Fruit fly (Drosophila melanogaster): Measurements from ENCODE around the gene CG33128.
A peak's percentile ranks its signal among the peaks of the same experiment; 100 is the strongest.

The CG33128 gene

DNA sequence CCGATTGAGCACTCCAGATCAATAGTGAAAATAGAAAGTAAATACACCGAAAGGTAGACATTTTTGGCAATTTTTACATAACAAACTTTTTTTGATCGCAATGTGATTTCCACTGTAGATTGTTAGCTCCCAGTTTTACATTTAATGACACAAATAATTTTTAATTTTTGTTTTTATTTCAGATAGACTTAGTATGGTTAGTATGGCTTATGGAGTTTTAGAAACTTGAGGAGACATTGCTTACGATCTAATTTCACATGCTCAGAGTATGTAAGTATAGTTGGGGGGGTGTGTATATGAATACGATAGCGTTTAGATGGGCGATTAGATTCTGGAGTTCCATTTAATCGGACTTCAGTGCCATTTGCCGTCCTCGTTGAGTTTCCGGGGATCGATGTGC lies 23.5 kb downstream of the CG33128 start, which contains the start of gene CG18132:
Gene CG18132, minus strand, starts transcription at position 101 of the 400 bp plus-strand sequence.
- TF ChIP-seq Meics (GFP tag; optimal IDR thresholded peaks at IDR 0.05) (no peak), CG2712 (tag; optimal IDR thresholded peaks at IDR 0.05) (no peak), CG1647 (GFP tag; optimal IDR thresholded peaks at IDR 0.05) (no peak), CG12071 (GFP tag; optimal IDR thresholded peaks at IDR 0.05) (no peak), ro (GFP tag; IDR thresholded peaks at IDR 0.05) (no peak), Hr78 (GFP tag; optimal IDR thresholded peaks at IDR 0.05) (no peak), CG11093 (GFP tag; IDR thresholded peaks at IDR 0.05) (no peak), lab (GFP tag; optimal IDR thresholded peaks at IDR 0.05) (no peak), pfk (GFP tag; optimal IDR thresholded peaks at IDR 0.05) (no peak), Ada2b (GFP tag; IDR thresholded peaks at IDR 0.05) (no peak), zfh2 (GFP tag; optimal IDR thresholded peaks at IDR 0.05) (no peak), gfzf (GFP tag; optimal IDR thresholded peaks at IDR 0.05) (no peak), CG6689 (GFP tag; IDR thresholded peaks at IDR 0.05) (no peak), CG16813 (GFP tag; IDR thresholded peaks at IDR 0.05; ENCODE audit: partially characterized antibody) (no peak), grau (tag; optimal IDR thresholded peaks at IDR 0.05) (no peak), bbx (GFP tag; IDR thresholded peaks at IDR 0.05; ENCODE audit: partially characterized antibody) (no peak), CG10654 (GFP tag; optimal IDR thresholded peaks at IDR 0.05) (no peak), ftz-f1 (GFP tag; optimal IDR thresholded peaks at IDR 0.05) (no peak), ab (GFP tag; optimal IDR thresholded peaks at IDR 0.05) (no peak)

DNA sequence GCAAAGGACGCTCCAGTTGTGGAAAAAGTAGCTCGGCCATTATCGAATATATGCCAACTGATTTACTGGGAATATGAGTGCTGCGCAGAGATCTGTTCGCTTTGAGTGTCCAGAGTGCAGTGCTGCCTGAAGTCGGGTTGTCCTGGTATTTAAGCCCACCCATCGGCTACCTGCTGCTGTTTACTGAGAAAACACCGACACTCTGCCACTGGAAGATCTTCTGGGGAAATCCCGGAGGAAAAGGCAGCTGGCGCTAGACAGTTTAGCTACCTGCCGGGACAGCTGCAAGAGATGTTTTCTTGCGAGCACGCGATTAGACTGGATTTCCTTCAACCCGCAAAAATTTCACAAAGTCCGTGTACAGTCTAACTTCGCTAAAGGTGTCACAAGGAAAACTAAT lies 24.2 kb downstream of the CG33128 start, which contains the start of gene halo:
Gene halo, minus strand, starts transcription at position 127 of the 400 bp plus-strand sequence.
- TF ChIP-seq Dfd (GFP tag; optimal IDR thresholded peaks at IDR 0.05): no peak
- TF ChIP-seq CG6689 (GFP tag; IDR thresholded peaks at IDR 0.05): no peak
- no peak for TF ChIP-seq ap (GFP tag; IDR thresholded peaks at IDR 0.05)
- no peak for TF ChIP-seq tio (GFP tag; optimal IDR thresholded peaks at IDR 0.05)
- TF ChIP-seq lilli (GFP tag; optimal IDR thresholded peaks at IDR 0.05): no peak
- TF ChIP-seq phol (tag; optimal IDR thresholded peaks at IDR 0.05): no peak
- TF ChIP-seq amos (GFP tag; IDR thresholded peaks at IDR 0.05; ENCODE audit: partially characterized antibody): 0 out of 2 replicates have a peak, but pooled peaks have one; percentile 16
- no peak for TF ChIP-seq CG8388 (GFP tag; optimal IDR thresholded peaks at IDR 0.05)
- TF ChIP-seq zen (tag; optimal IDR thresholded peaks at IDR 0.05): peak; percentile 71
- no peak for TF ChIP-seq CG14860 (GFP tag; IDR thresholded peaks at IDR 0.05; ENCODE audit: partially characterized antibody)
- TF ChIP-seq sob (GFP tag; IDR thresholded peaks at IDR 0.05): no peak
- no peak for TF ChIP-seq CrebB (tag; optimal IDR thresholded peaks at IDR 0.05)
- TF ChIP-seq Sox102F (GFP tag; optimal IDR thresholded peaks at IDR 0.05): no peak
- no peak for TF ChIP-seq gcm (GFP tag; optimal IDR thresholded peaks at IDR 0.05)
- TF ChIP-seq Deaf1 (tag; optimal IDR thresholded peaks at IDR 0.05): no peak
- TF ChIP-seq twi (tag; optimal IDR thresholded peaks at IDR 0.05): peak; percentile 79
- no peak for TF ChIP-seq lab (GFP tag; optimal IDR thresholded peaks at IDR 0.05)
- peak in 1 of 2 experiments; percentile 61 for TF ChIP-seq tll (GFP tag; optimal IDR thresholded peaks at IDR 0.05)
- TF ChIP-seq CG15696 (tag; optimal IDR thresholded peaks at IDR 0.05): peak; percentile 12
- TF ChIP-seq sim (GFP tag; IDR thresholded peaks at IDR 0.05): no peak
- peak; percentile 23; the same call in 1 of the 3 replicates for TF ChIP-seq H15 (GFP tag; IDR thresholded peaks at IDR 0.05)
- TF ChIP-seq CG15479 (GFP tag; optimal IDR thresholded peaks at IDR 0.05): peak; percentile 93
- TF ChIP-seq CG10147 (GFP tag; optimal IDR thresholded peaks at IDR 0.05): no peak
- no peak for TF ChIP-seq Fer3 (tag; optimal IDR thresholded peaks at IDR 0.05)
- TF ChIP-seq CG17912 (GFP tag; optimal IDR thresholded peaks at IDR 0.05): no peak
- TF ChIP-seq ac (GFP tag; optimal IDR thresholded peaks at IDR 0.05): peak; percentile 90
- TF ChIP-seq CG18262 (tag; optimal IDR thresholded peaks at IDR 0.05): no peak
- TF ChIP-seq chn (GFP tag; optimal IDR thresholded peaks at IDR 0.05): no peak
- no peak for TF ChIP-seq CG30403 (GFP tag; optimal IDR thresholded peaks at IDR 0.05)
- no peak for TF ChIP-seq CG3407 (GFP tag; optimal IDR thresholded peaks at IDR 0.05)
- no peak for TF ChIP-seq prd (optimal IDR thresholded peaks at IDR 0.05)
- TF ChIP-seq prd (GFP tag; IDR thresholded peaks at IDR 0.05): 0 out of 3 replicates have a peak, but pooled peaks have one; percentile 20
- no peak for TF ChIP-seq kni (GFP tag; optimal IDR thresholded peaks at IDR 0.05)
